Fruit fly (Drosophila melanogaster) whole organism, embryonic: ENCODE data around the gene CG13097.

Experiments used
- Atf-2 ChIP-seq: fragments of 200-800 bp; sonication (Bioruptor generic); optimal IDR thresholded peaks from 2 replicates; lab custom pipeline; 2016; ENCODE audit warnings: missing biosample characterization, missing genetic modification characterization
- CG10274 ChIP-seq: fragments of 200-800 bp; sonication (Bioruptor generic); optimal IDR thresholded peaks from 3 replicates; lab custom pipeline; 2017; ENCODE audit warnings: missing biosample characterization, mild to moderate bottlenecking, missing genetic modification characterization
- CG13624 ChIP-seq: fragments of 200-800 bp; sonication (Bioruptor generic); optimal IDR thresholded peaks from 2 replicates; lab custom pipeline; 2016; ENCODE audit warnings: missing biosample characterization, missing genetic modification characterization
- CG14050 ChIP-seq: fragments of 200-800 bp; sonication (Bioruptor generic); IDR thresholded peaks from 3 replicates; pipeline ENCODE4 v1.3.6; 2022; ENCODE audit warnings: missing biosample characterization, missing genetic modification characterization
- CG15011 ChIP-seq: fragments of 200-800 bp; sonication (Bioruptor generic); optimal IDR thresholded peaks from 3 replicates; lab custom pipeline; 2018; ENCODE audit warnings: missing biosample characterization, mild to moderate bottlenecking, missing genetic modification characterization
- CG15696 ChIP-seq: fragments of 200-800 bp; sonication (Bioruptor generic); optimal IDR thresholded peaks from 2 replicates; lab custom pipeline; 2019; ENCODE audit warnings: missing biosample characterization, mild to moderate bottlenecking, missing genetic modification characterization, moderate library complexity
- CG1603 ChIP-seq: fragments of 200-800 bp; sonication (Bioruptor generic); optimal IDR thresholded peaks from 2 replicates; lab custom pipeline; 2019; ENCODE audit warnings: missing biosample characterization, mild to moderate bottlenecking, missing genetic modification characterization, moderate library complexity
- CG16779 ChIP-seq: fragments of 200-800 bp; sonication (Bioruptor generic); IDR thresholded peaks from 2 replicates; pipeline ENCODE4 v1.3.6; 2022; ENCODE audit warnings: missing biosample characterization, missing genetic modification characterization
- CG16813 ChIP-seq: fragments of 200-800 bp; sonication (Bioruptor generic); IDR thresholded peaks from 3 replicates; pipeline ENCODE4 v1.3.6; 2022; ENCODE audit warnings: missing biosample characterization, missing genetic modification characterization; ENCODE audit not compliant: partially characterized antibody
- CG16863 ChIP-seq: fragments of 200-800 bp; sonication (Bioruptor generic); optimal IDR thresholded peaks from 3 replicates; lab custom pipeline; 2016; ENCODE audit warnings: missing biosample characterization, missing genetic modification characterization
- CG18476 ChIP-seq: fragments of 200-800 bp; sonication (Bioruptor generic); optimal IDR thresholded peaks from 2 replicates; lab custom pipeline; 2016; ENCODE audit warnings: missing biosample characterization, mild to moderate bottlenecking, missing genetic modification characterization
- CG2129 ChIP-seq: fragments of 200-800 bp; sonication (Bioruptor generic); IDR thresholded peaks from 2 replicates; pipeline ENCODE4 v1.3.6; 2022; ENCODE audit warnings: missing biosample characterization, missing genetic modification characterization; ENCODE audit not compliant: partially characterized antibody
- CG30403 ChIP-seq: fragments of 200-800 bp; sonication (Bioruptor generic); optimal IDR thresholded peaks from 3 replicates; lab custom pipeline; 2016; ENCODE audit warnings: missing biosample characterization, missing genetic modification characterization
- CG30431 ChIP-seq: fragments of 200-800 bp; sonication (Bioruptor generic); optimal IDR thresholded peaks from 2 replicates; lab custom pipeline; 2017; ENCODE audit warnings: missing biosample characterization, missing genetic modification characterization
- CG34376 ChIP-seq: fragments of 200-800 bp; sonication (Bioruptor generic); optimal IDR thresholded peaks from 2 replicates; lab custom pipeline; 2018; ENCODE audit warnings: missing biosample characterization, mild to moderate bottlenecking, missing genetic modification characterization
- CG43689 ChIP-seq: fragments of 200-800 bp; sonication (Bioruptor generic); IDR thresholded peaks from 2 replicates; pipeline ENCODE4 v1.3.6; 2022; ENCODE audit warnings: missing biosample characterization, missing genetic modification characterization
- CG4404 ChIP-seq: fragments of 200-800 bp; sonication (Bioruptor generic); IDR thresholded peaks from 2 replicates; pipeline ENCODE4 v1.3.6; 2022; ENCODE audit warnings: missing biosample characterization, missing genetic modification characterization
- CG6254 ChIP-seq: fragments of 200-800 bp; sonication (Bioruptor generic); optimal IDR thresholded peaks from 3 replicates; lab custom pipeline; 2017; ENCODE audit warnings: mild to moderate bottlenecking, missing biosample characterization, missing genetic modification reagents, missing genetic modification characterization
- CG8290 ChIP-seq, 3 experiments: fragments of 200-800 bp; sonication (Bioruptor generic); optimal IDR thresholded peaks; 2 replicates each; lab custom pipeline; 2016 to 2019; ENCODE audit warnings: missing biosample characterization in 3 of 3, missing genetic modification characterization in 3 of 3, mild to moderate bottlenecking in 2 of 3, moderate library complexity in 1 of 3
- CG9437 ChIP-seq: fragments of 200-800 bp; sonication (Bioruptor generic); optimal IDR thresholded peaks from 2 replicates; lab custom pipeline; 2018; ENCODE audit warnings: missing biosample characterization, mild to moderate bottlenecking, missing genetic modification characterization
- CG9727 ChIP-seq: fragments of 200-800 bp; sonication (Bioruptor generic); optimal IDR thresholded peaks from 3 replicates; lab custom pipeline; 2017; ENCODE audit warnings: missing biosample characterization, mild to moderate bottlenecking, missing genetic modification characterization
- CG9876 ChIP-seq: fragments of 200-800 bp; sonication (Bioruptor generic); optimal IDR thresholded peaks from 2 replicates; lab custom pipeline; 2016; ENCODE audit warnings: missing biosample characterization, missing genetic modification characterization
- Dfd ChIP-seq, 2 experiments: fragments of >200 bp; optimal IDR thresholded peaks; 2 replicates each; lab custom pipeline; 2017; ENCODE audit warnings: missing biosample characterization in 2 of 2, missing genetic modification characterization in 2 of 2
- Dip3 ChIP-seq: fragments of 200-800 bp; sonication (Bioruptor generic); optimal IDR thresholded peaks from 3 replicates; lab custom pipeline; 2016; ENCODE audit warnings: missing biosample characterization, missing genetic modification characterization
- Eip74EF ChIP-seq, 2 experiments: fragments of 200-800 bp in 1 of 2; fragments of >200 bp in 1 of 2; sonication (Bioruptor generic) in 1 of 2; optimal IDR thresholded peaks; 2 replicates each; lab custom pipeline; 2017 to 2019; ENCODE audit warnings: missing biosample characterization in 2 of 2, missing genetic modification characterization in 2 of 2, mild to moderate bottlenecking in 1 of 2, moderate library complexity in 1 of 2
- GATAe ChIP-seq: fragments of 200-800 bp; sonication (Bioruptor generic); conservative IDR thresholded peaks from 2 replicates; pipeline ENCODE4 v1.3.6; 2022; ENCODE audit warnings: missing biosample characterization, missing genetic modification characterization
- HHEX ChIP-seq: fragments of 200-800 bp; sonication (Bioruptor generic); optimal IDR thresholded peaks from 3 replicates; lab custom pipeline; 2017; ENCODE audit warnings: missing biosample characterization, mild to moderate bottlenecking, missing genetic modification characterization, missing genetic modification reagents
- HLH54F ChIP-seq: fragments of 200-800 bp; sonication (Bioruptor generic); optimal IDR thresholded peaks from 3 replicates; lab custom pipeline; 2016; ENCODE audit warnings: missing biosample characterization, missing genetic modification characterization
- HLHmδ ChIP-seq: fragments of 200-800 bp; sonication (Bioruptor generic); optimal IDR thresholded peaks from 2 replicates; lab custom pipeline; 2018; ENCODE audit warnings: missing biosample characterization, mild to moderate bottlenecking, missing genetic modification characterization, moderate library complexity
- Lim3 ChIP-seq: fragments of 200-800 bp; sonication (Bioruptor generic); IDR thresholded peaks from 2 replicates; pipeline ENCODE4 v1.3.6; 2022; ENCODE audit warnings: missing biosample characterization, missing genetic modification characterization
- Lpt ChIP-seq: fragments of >200 bp; optimal IDR thresholded peaks from 2 replicates; lab custom pipeline; 2018; ENCODE audit warnings: missing biosample characterization, missing genetic modification characterization
- MESR4 ChIP-seq: fragments of 200-800 bp; sonication (Bioruptor generic); optimal IDR thresholded peaks from 2 replicates; lab custom pipeline; 2018; ENCODE audit warnings: missing biosample characterization, mild to moderate bottlenecking, missing genetic modification characterization, moderate library complexity
- MTF-1 ChIP-seq: fragments of 200-800 bp; sonication (Bioruptor generic); optimal IDR thresholded peaks from 2 replicates; lab custom pipeline; 2018; ENCODE audit warnings: missing biosample characterization, mild to moderate bottlenecking, missing genetic modification characterization, borderline replicate concordance
- Sin3A ChIP-seq: fragments of >200 bp; optimal IDR thresholded peaks from 2 replicates; lab custom pipeline; 2018
- Spps ChIP-seq: fragments of 200-800 bp; sonication (Bioruptor generic); optimal IDR thresholded peaks from 2 replicates; lab custom pipeline; 2018; ENCODE audit warnings: missing biosample characterization, mild to moderate bottlenecking, missing genetic modification characterization
- Xrp1 ChIP-seq: fragments of 200-800 bp; sonication (Bioruptor generic); IDR thresholded peaks from 2 replicates; pipeline ENCODE4 v1.3.6; 2022; ENCODE audit warnings: missing biosample characterization, missing genetic modification characterization
- ap ChIP-seq: fragments of 200-800 bp; sonication (Bioruptor generic); IDR thresholded peaks from 2 replicates; pipeline ENCODE4 v1.3.6; 2022; ENCODE audit warnings: missing biosample characterization, missing genetic modification characterization
- ara ChIP-seq: fragments of 200-800 bp; sonication (Bioruptor generic); IDR thresholded peaks from 2 replicates; pipeline ENCODE4 v1.3.6; 2022; ENCODE audit warnings: missing biosample characterization, missing genetic modification characterization
- cad ChIP-seq: fragments of >200 bp; optimal IDR thresholded peaks from 2 replicates; lab custom pipeline; 2017; ENCODE audit warnings: missing biosample characterization, missing genetic modification characterization
- ci ChIP-seq: fragments of 200-800 bp; sonication (Bioruptor generic); IDR thresholded peaks from 3 replicates; pipeline ENCODE4 v1.3.6; 2022; ENCODE audit warnings: missing biosample characterization, missing genetic modification characterization
- eve ChIP-seq, 2 experiments: fragments of >200 bp; optimal IDR thresholded peaks; 2 replicates each; lab custom pipeline; 2017; ENCODE audit warnings: missing biosample characterization in 2 of 2, missing genetic modification characterization in 2 of 2
- gcm2 ChIP-seq: fragments of 200-800 bp; sonication (Bioruptor generic); optimal IDR thresholded peaks from 2 replicates; lab custom pipeline; 2016; ENCODE audit warnings: missing biosample characterization, missing genetic modification characterization
- gem ChIP-seq: fragments of 200-800 bp; sonication (Bioruptor generic); optimal IDR thresholded peaks from 2 replicates; lab custom pipeline; 2019; ENCODE audit warnings: missing biosample characterization, mild to moderate bottlenecking, missing genetic modification characterization, moderate library complexity
- run ChIP-seq: fragments of 200-800 bp; sonication (Bioruptor generic); optimal IDR thresholded peaks from 3 replicates; lab custom pipeline; 2018; ENCODE audit warnings: missing biosample characterization, mild to moderate bottlenecking, missing genetic modification characterization
- sens ChIP-seq: fragments of 200-800 bp; sonication (Bioruptor generic); peaks from one replicate; lab custom pipeline; 2016; ENCODE audit warnings: missing biosample characterization, missing genetic modification characterization
- tll ChIP-seq, 2 experiments: fragments of 200-800 bp in 1 of 2; fragments of >200 bp in 1 of 2; sonication (Bioruptor generic) in 1 of 2; optimal IDR thresholded peaks; 2 replicates each; lab custom pipeline; 2017 to 2019; ENCODE audit warnings: missing biosample characterization in 2 of 2, missing genetic modification characterization in 2 of 2, mild to moderate bottlenecking in 1 of 2, moderate library complexity in 1 of 2
- trem ChIP-seq: fragments of 200-800 bp; optimal IDR thresholded peaks from 3 replicates; lab custom pipeline; 2019; ENCODE audit warnings: missing biosample characterization, mild to moderate bottlenecking, missing genetic modification characterization, moderate library complexity
- twi ChIP-seq: fragments of 200-800 bp; optimal IDR thresholded peaks from 2 replicates; lab custom pipeline; 2019; ENCODE audit warnings: missing biosample characterization, mild to moderate bottlenecking, missing genetic modification characterization, moderate library complexity
- unpg ChIP-seq: fragments of 200-800 bp; sonication (Bioruptor generic); optimal IDR thresholded peaks from 3 replicates; lab custom pipeline; 2018; ENCODE audit warnings: missing biosample characterization, mild to moderate bottlenecking, missing genetic modification characterization, moderate library complexity
- wdn ChIP-seq: fragments of 200-800 bp; sonication (Bioruptor generic); IDR thresholded peaks from 2 replicates; pipeline ENCODE4 v1.3.6; 2022; ENCODE audit warnings: missing biosample characterization, missing genetic modification characterization
- z ChIP-seq: fragments of 200-800 bp; sonication (Bioruptor generic); IDR thresholded peaks from 3 replicates; pipeline ENCODE4 v1.3.6; 2022; ENCODE audit warnings: missing biosample characterization, missing genetic modification characterization
- zen2 ChIP-seq: fragments of 200-800 bp; sonication (Bioruptor generic); IDR thresholded peaks from 3 replicates; pipeline ENCODE4 v1.3.6; 2022; ENCODE audit warnings: missing biosample characterization, missing genetic modification characterization; ENCODE audit not compliant: partially characterized antibody

The CG13097 gene

dm6 chr2L:8477971-8478370 is 36.7 kb downstream of the CG13097 start (continued):
- TF ChIP-seq tll (GFP tag; optimal IDR thresholded peaks at IDR 0.05; lab: Kevin White, UChicago) = no peak
- TF ChIP-seq Lim3 (GFP tag; lab: Robert Waterston, UW) = no peak
- TF ChIP-seq CG43689 (GFP tag; lab: Robert Waterston, UW) = no peak
- TF ChIP-seq CG34376 (GFP tag; lab: Kevin White, UChicago) = no peak
- TF ChIP-seq CG4404 (GFP tag; lab: Robert Waterston, UW) = no peak
- peak; percentile 82 for TF ChIP-seq CG8290 (GFP tag; optimal IDR thresholded peaks at IDR 0.05; lab: Kevin White, UChicago)
- peak in 1 of 2 experiments; percentile 10 for TF ChIP-seq CG8290 (tag; optimal IDR thresholded peaks at IDR 0.05; lab: Kevin White, UChicago)
- no peak for TF ChIP-seq CG15696 (tag; lab: Kevin White, UChicago)
- peak; percentile 1 for TF ChIP-seq HLH54F (GFP tag; lab: Kevin White, UChicago)
- no peak for TF ChIP-seq CG14050 (GFP tag; lab: Robert Waterston, UW)
- TF ChIP-seq CG10274 (GFP tag; lab: Kevin White, UChicago) = no peak
- no peak for TF ChIP-seq HHEX (GFP tag; lab: Kevin White, UChicago)
- no peak for TF ChIP-seq z (GFP tag; lab: Robert Waterston, UW)
- peak; percentile 75 for TF ChIP-seq CG1603 (tag; lab: Kevin White, UChicago)
- no peak for TF ChIP-seq CG9876
- no peak for TF ChIP-seq CG16813 (GFP tag; lab: Robert Waterston, UW)
- no peak for TF ChIP-seq Xrp1 (GFP tag; lab: Robert Waterston, UW)
- TF ChIP-seq ci = no peak
- no peak for TF ChIP-seq twi
- TF ChIP-seq MTF-1 (GFP tag; lab: Kevin White, UChicago) = no peak
- TF ChIP-seq Atf-2 = no peak
- TF ChIP-seq CG30403 (GFP tag; lab: Kevin White, UChicago) = no peak
- no peak for TF ChIP-seq Spps
- TF ChIP-seq Sin3A = no peak
- TF ChIP-seq gcm2 = no peak
- no peak for TF ChIP-seq ap (GFP tag; lab: Robert Waterston, UW)
- no peak for TF ChIP-seq ara (GFP tag; lab: Robert Waterston, UW)
- TF ChIP-seq CG30431 = no peak
- no peak for TF ChIP-seq zen2 (GFP tag; lab: Robert Waterston, UW)
- no peak for TF ChIP-seq gem (tag; lab: Kevin White, UChicago)
- no peak for TF ChIP-seq unpg (GFP tag; lab: Kevin White, UChicago)
- TF ChIP-seq HLHmδ = no peak
- no peak for TF ChIP-seq cad (GFP tag; lab: Kevin White, UChicago)
- TF ChIP-seq Dfd (GFP tag; optimal IDR thresholded peaks at IDR 0.05; lab: Kevin White, UChicago) = peak in 1 of 2 experiments; percentile 98
- TF ChIP-seq eve (GFP tag; optimal IDR thresholded peaks at IDR 0.05; lab: Kevin White, UChicago) = no peak
- no peak for TF ChIP-seq GATAe (GFP tag; lab: Robert Waterston, UW)
- TF ChIP-seq CG13624 (GFP tag; lab: Kevin White, UChicago) = peak; percentile 5
- TF ChIP-seq CG9727 (GFP tag; lab: Kevin White, UChicago) = no peak
- no peak for TF ChIP-seq CG16779
- peak; percentile 11 for TF ChIP-seq Dip3 (GFP tag; lab: Kevin White, UChicago)
- no peak for TF ChIP-seq CG9437 (GFP tag; lab: Kevin White, UChicago)
- no peak for TF ChIP-seq Lpt (GFP tag; lab: Kevin White, UChicago)
- TF ChIP-seq run (tag; lab: Kevin White, UChicago) = no peak
- TF ChIP-seq CG16863 (GFP tag; lab: Kevin White, UChicago) = no peak
- TF ChIP-seq sens (GFP tag; lab: Kevin White, UChicago) = peak; percentile 48
- TF ChIP-seq wdn (GFP tag; lab: Robert Waterston, UW) = no peak
- TF ChIP-seq CG18476 (GFP tag; lab: Kevin White, UChicago) = no peak
- peak in 1 of 2 experiments; percentile 90 for TF ChIP-seq Eip74EF (GFP tag; optimal IDR thresholded peaks at IDR 0.05; lab: Kevin White, UChicago)
- no peak for TF ChIP-seq MESR4 (GFP tag; lab: Kevin White, UChicago)
- TF ChIP-seq CG2129 (GFP tag; lab: Robert Waterston, UW) = no peak
- peak; percentile 12 for TF ChIP-seq trem (tag; lab: Kevin White, UChicago)
- no peak for TF ChIP-seq CG6254 (GFP tag; lab: Kevin White, UChicago)
- no peak for TF ChIP-seq CG15011 (GFP tag; lab: Kevin White, UChicago)
